Worm (Caenorhabditis elegans) whole organism, midembryonic: Measurements from ENCODE around the gene K04F1.9.
"Not testable (repeated sequence)": the region's sequence is repeated elsewhere in the genome, so short reads cannot be mapped to it uniquely, and the experiment has no call there.

ENCODE experiments used
- cog-1 ChIP-seq: sonication (generic microtip); optimal IDR thresholded peaks from 2 replicates; lab custom pipeline; 2016; ENCODE audit warnings: missing genetic modification characterization, missing compliant biosample characterization
- flt-1 ChIP-seq: fragments of 200-800 bp; sonication (Bioruptor generic); IDR thresholded peaks from 2 replicates; pipeline ENCODE4 v1.3.6; 2022; ENCODE audit warnings: missing genetic modification characterization, missing compliant biosample characterization

- TF ChIP-seq flt-1 (GFP tag; lab: Robert Waterston, UW), result peak; percentile 57
- TF ChIP-seq cog-1 (tag; lab: Kevin White, UChicago), result not testable (repeated sequence)
Observed at ce11 chrV:1713761-1714160, 48.7 kb downstream of the K04F1.9 start.
